Fruit fly (Drosophila melanogaster) whole organism, pupa: Measurements from ENCODE around the gene PGAP2.

Experiments used
- CG10348 ChIP-seq: fragments of 200-800 bp; sonication (Bioruptor generic); IDR thresholded peaks from 2 replicates; pipeline ENCODE4 v1.3.6; 2022; ENCODE audit warnings: missing biosample characterization, missing genetic modification characterization
- CG12605 ChIP-seq: fragments of 200-800 bp; sonication (Bioruptor generic); IDR thresholded peaks from 2 replicates; pipeline ENCODE4 v1.3.6; 2022; ENCODE audit warnings: missing biosample characterization, missing genetic modification characterization
- CG13204 ChIP-seq: fragments of 200-800 bp; sonication (Bioruptor generic); optimal IDR thresholded peaks from 2 replicates; lab custom pipeline; 2018; ENCODE audit warnings: missing biosample characterization, mild to moderate bottlenecking, missing genetic modification characterization, moderate library complexity
- CG14655 ChIP-seq: fragments of 200-800 bp; sonication (Bioruptor generic); optimal IDR thresholded peaks from 3 replicates; lab custom pipeline; 2017; ENCODE audit warnings: mild to moderate bottlenecking, missing biosample characterization, missing genetic modification reagents, missing genetic modification characterization
- CG15710 ChIP-seq: fragments of 200-800 bp; sonication (Bioruptor generic); optimal IDR thresholded peaks from 2 replicates; lab custom pipeline; 2018; ENCODE audit warnings: missing biosample characterization, mild to moderate bottlenecking, missing genetic modification characterization, moderate library complexity
- CG17806 ChIP-seq: fragments of 200-800 bp; sonication (Bioruptor generic); optimal IDR thresholded peaks from 2 replicates; lab custom pipeline; 2018; ENCODE audit warnings: missing biosample characterization, mild to moderate bottlenecking, missing genetic modification characterization, moderate library complexity
- CG32121 ChIP-seq: fragments of 200-800 bp; sonication (Bioruptor generic); IDR thresholded peaks from 2 replicates; pipeline ENCODE4 v1.3.6; 2022; ENCODE audit warnings: missing biosample characterization, missing genetic modification characterization
- CG34367 ChIP-seq: fragments of 200-800 bp; sonication (Bioruptor generic); optimal IDR thresholded peaks from 2 replicates; lab custom pipeline; 2018; ENCODE audit warnings: missing biosample characterization, mild to moderate bottlenecking, missing genetic modification characterization
- CG4496 ChIP-seq: fragments of 200-800 bp; sonication (Bioruptor generic); IDR thresholded peaks from 3 replicates; pipeline ENCODE4 v1.3.6; 2022; ENCODE audit warnings: missing biosample characterization, missing genetic modification characterization
- CG8159 ChIP-seq: fragments of 200-800 bp; sonication (Bioruptor generic); optimal IDR thresholded peaks from 3 replicates; lab custom pipeline; 2018; ENCODE audit warnings: missing biosample characterization, mild to moderate bottlenecking, missing genetic modification characterization, moderate library complexity
- CG8301 ChIP-seq: fragments of 200-800 bp; sonication (Bioruptor generic); optimal IDR thresholded peaks from 2 replicates; lab custom pipeline; 2018; ENCODE audit warnings: missing biosample characterization, mild to moderate bottlenecking, missing genetic modification characterization
- CG9948 ChIP-seq: fragments of 200-800 bp; sonication (Bioruptor generic); optimal IDR thresholded peaks from 2 replicates; lab custom pipeline; 2018; ENCODE audit warnings: missing biosample characterization, mild to moderate bottlenecking, missing genetic modification characterization, moderate library complexity
- D1 ChIP-seq: fragments of 200-800 bp; sonication (Bioruptor generic); optimal IDR thresholded peaks from 2 replicates; lab custom pipeline; 2018; ENCODE audit warnings: missing biosample characterization, mild to moderate bottlenecking, missing genetic modification characterization, moderate library complexity
- EcR ChIP-seq: fragments of 200-800 bp; sonication (Bioruptor generic); optimal IDR thresholded peaks from 3 replicates; lab custom pipeline; 2019; ENCODE audit warnings: missing biosample characterization, missing genetic modification characterization, mild to moderate bottlenecking, moderate library complexity, missing genetic modification reagents
- Ets98B ChIP-seq: fragments of 200-800 bp; sonication (Bioruptor generic); IDR thresholded peaks from 2 replicates; pipeline ENCODE4 v1.3.6; 2022; ENCODE audit warnings: missing biosample characterization, missing genetic modification characterization
- Pif1A ChIP-seq: fragments of 200-800 bp; sonication (Bioruptor generic); optimal IDR thresholded peaks from 3 replicates; lab custom pipeline; 2016; ENCODE audit warnings: missing biosample characterization, missing genetic modification characterization
- Pif1B ChIP-seq: fragments of 200-800 bp; sonication (Bioruptor generic); optimal IDR thresholded peaks from 3 replicates; lab custom pipeline; 2016; ENCODE audit warnings: missing biosample characterization, missing genetic modification characterization
- Snoo ChIP-seq: fragments of 200-800 bp; sonication (Bioruptor generic); optimal IDR thresholded peaks from 3 replicates; lab custom pipeline; 2017; ENCODE audit warnings: missing biosample characterization, mild to moderate bottlenecking, missing genetic modification characterization, inconsistent platforms
- fd96Ca ChIP-seq: fragments of 200-800 bp; sonication (Bioruptor generic); IDR thresholded peaks from 3 replicates; pipeline ENCODE4 v1.3.6; 2022; ENCODE audit warnings: missing biosample characterization, missing genetic modification characterization
- gl ChIP-seq: fragments of 200-800 bp; sonication (Bioruptor generic); optimal IDR thresholded peaks from 2 replicates; lab custom pipeline; 2018; ENCODE audit warnings: missing biosample characterization, mild to moderate bottlenecking, missing genetic modification characterization
- rn ChIP-seq: fragments of 200-800 bp; sonication (Bioruptor generic); IDR thresholded peaks from 2 replicates; pipeline ENCODE4 v1.3.6; 2022; ENCODE audit warnings: missing biosample characterization, missing genetic modification characterization

Gene PGAP2

dm6 chr2L:845341-846004 is 26.2 kb upstream of the PGAP2 start:
- TF ChIP-seq fd96Ca: peak; percentile 92
- no peak for TF ChIP-seq D1
- TF ChIP-seq CG32121: peak; percentile 86
- peak; percentile 80 for TF ChIP-seq Pif1B (GFP tag; lab: Kevin White, UChicago)
- TF ChIP-seq Snoo (tag; lab: Kevin White, UChicago): peak; percentile 62
- TF ChIP-seq CG8159 (tag; lab: Kevin White, UChicago): peak; percentile 58
- TF ChIP-seq CG12605 (GFP tag; lab: Robert Waterston, UW): peak; percentile 84
- peak; percentile 60 for TF ChIP-seq CG15710 (tag; lab: Kevin White, UChicago)
- TF ChIP-seq CG13204 (GFP tag; lab: Kevin White, UChicago): no peak
- peak; percentile 67 for TF ChIP-seq CG9948 (tag; lab: Kevin White, UChicago)
- TF ChIP-seq EcR (GFP tag; lab: Kevin White, UChicago): no peak
- peak; percentile 55 for TF ChIP-seq CG34367 (tag; lab: Kevin White, UChicago)
- peak; percentile 88 for TF ChIP-seq CG8301 (tag; lab: Kevin White, UChicago)
- peak; percentile 88 for TF ChIP-seq CG14655 (GFP tag; lab: Kevin White, UChicago)
- TF ChIP-seq gl (tag; lab: Kevin White, UChicago): no peak
- peak; percentile 92 for TF ChIP-seq Ets98B (GFP tag; lab: Robert Waterston, UW)
- peak; percentile 82 for TF ChIP-seq Pif1A (GFP tag; lab: Kevin White, UChicago)
- TF ChIP-seq CG17806 (tag; lab: Kevin White, UChicago): peak; percentile 72
- no peak for TF ChIP-seq CG10348 (GFP tag; lab: Robert Waterston, UW)
- peak; percentile 94 for TF ChIP-seq CG4496
- peak; percentile 75 for TF ChIP-seq rn (GFP tag; lab: Robert Waterston, UW)

DNA sequence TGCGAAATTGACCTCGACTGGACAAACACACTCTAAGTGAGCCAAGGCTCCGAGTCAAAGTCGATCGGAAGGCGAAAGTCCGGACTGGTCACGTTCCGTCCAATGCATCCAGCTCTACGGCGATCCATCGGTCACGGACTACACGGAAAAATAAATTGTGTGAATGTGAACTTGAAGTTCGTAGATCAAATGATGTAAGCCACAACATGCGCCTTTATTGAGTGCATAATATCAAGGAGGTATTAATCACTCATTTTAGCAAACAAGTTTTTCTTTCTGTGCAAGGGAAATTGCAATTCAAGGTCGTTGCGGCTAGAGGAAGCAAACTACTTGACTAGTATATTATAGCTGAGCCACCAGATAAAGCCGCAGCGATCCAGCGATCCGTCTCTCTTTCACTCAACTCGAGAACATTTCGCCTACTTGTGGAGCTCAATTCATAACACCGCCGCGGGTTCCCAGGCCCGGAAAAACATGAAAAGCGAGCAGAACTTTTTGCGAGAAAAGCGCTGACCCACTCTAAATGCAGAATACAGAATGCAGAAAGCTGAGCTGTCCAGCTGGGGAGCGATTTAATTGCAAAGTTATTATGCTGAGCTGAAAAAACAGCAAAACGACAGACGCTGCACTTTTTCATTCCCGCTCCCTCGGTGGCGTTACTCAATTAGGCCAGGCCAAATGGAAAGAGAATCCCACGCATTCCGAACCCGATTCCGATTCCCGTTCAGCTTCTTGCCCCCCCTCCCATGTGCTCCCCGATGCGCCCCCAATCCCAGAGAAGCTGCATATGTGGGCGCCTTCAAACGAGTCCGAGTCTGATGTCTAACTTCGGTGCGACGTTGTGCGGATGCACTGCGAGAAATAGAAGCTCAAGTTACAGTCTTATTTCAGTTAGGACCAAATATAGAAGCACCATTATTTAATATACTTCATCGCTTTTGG is 24.8 kb upstream of the PGAP2 start:
- TF ChIP-seq CG13204 (GFP tag; lab: Kevin White, UChicago): peak; percentile 23
- no peak for TF ChIP-seq D1
- no peak for TF ChIP-seq CG10348 (GFP tag; lab: Robert Waterston, UW)
- TF ChIP-seq Snoo (tag; lab: Kevin White, UChicago): no peak
- TF ChIP-seq Pif1A (GFP tag; lab: Kevin White, UChicago): peak; percentile 32
- peak; percentile 53; the same call in 2 of the 3 replicates for TF ChIP-seq fd96Ca
- peak; percentile 52 for TF ChIP-seq CG17806 (tag; lab: Kevin White, UChicago)
- TF ChIP-seq EcR (GFP tag; lab: Kevin White, UChicago): no peak
- peak; percentile 75 for TF ChIP-seq CG14655 (GFP tag; lab: Kevin White, UChicago)
- TF ChIP-seq Pif1B (GFP tag; lab: Kevin White, UChicago): no peak
- peak; percentile 37 for TF ChIP-seq gl (tag; lab: Kevin White, UChicago)
- TF ChIP-seq CG8159 (tag; lab: Kevin White, UChicago): peak; percentile 52
- peak; percentile 15 for TF ChIP-seq CG15710 (tag; lab: Kevin White, UChicago)
- peak; percentile 75 for TF ChIP-seq CG4496
- TF ChIP-seq CG32121: peak; percentile 12; the same call in 1 of the 2 replicates
- peak; percentile 59 for TF ChIP-seq Ets98B (GFP tag; lab: Robert Waterston, UW)
- TF ChIP-seq CG12605 (GFP tag; lab: Robert Waterston, UW): peak; percentile 65
- TF ChIP-seq CG9948 (tag; lab: Kevin White, UChicago): peak; percentile 32
- peak; percentile 48 for TF ChIP-seq CG34367 (tag; lab: Kevin White, UChicago)
- TF ChIP-seq CG8301 (tag; lab: Kevin White, UChicago): peak; percentile 70
- peak; percentile 33; the same call in 1 of the 2 replicates for TF ChIP-seq rn (GFP tag; lab: Robert Waterston, UW)

- no peak for TF ChIP-seq EcR (GFP tag; lab: Kevin White, UChicago)
- TF ChIP-seq CG15710 (tag; lab: Kevin White, UChicago): no peak
- no peak for TF ChIP-seq CG34367 (tag; lab: Kevin White, UChicago)
- no peak for TF ChIP-seq CG32121
- TF ChIP-seq Ets98B (GFP tag; lab: Robert Waterston, UW): no peak
- no peak for TF ChIP-seq CG8301 (tag; lab: Kevin White, UChicago)
- no peak for TF ChIP-seq CG4496
- TF ChIP-seq CG8159 (tag; lab: Kevin White, UChicago): no peak
- TF ChIP-seq CG14655 (GFP tag; lab: Kevin White, UChicago): no peak
- TF ChIP-seq Snoo (tag; lab: Kevin White, UChicago): no peak
- no peak for TF ChIP-seq D1
- no peak for TF ChIP-seq fd96Ca
- no peak for TF ChIP-seq CG9948 (tag; lab: Kevin White, UChicago)
- no peak for TF ChIP-seq CG17806 (tag; lab: Kevin White, UChicago)
- TF ChIP-seq gl (tag; lab: Kevin White, UChicago): no peak
- no peak for TF ChIP-seq Pif1A (GFP tag; lab: Kevin White, UChicago)
- TF ChIP-seq rn (GFP tag; lab: Robert Waterston, UW): no peak
- TF ChIP-seq CG10348 (GFP tag; lab: Robert Waterston, UW): no peak
- TF ChIP-seq CG12605 (GFP tag; lab: Robert Waterston, UW): no peak
- TF ChIP-seq, all 21 proteins: peak for 0
These were observed 24.0 kb upstream of the PGAP2 start for dm6 chr2L:843301-843700.

- TF ChIP-seq CG14655 (GFP tag; lab: Kevin White, UChicago) (no peak), EcR (GFP tag; lab: Kevin White, UChicago) (peak; percentile 65)
These were observed 23.6 kb upstream of the PGAP2 start for dm6 chr2L:842873-843272.
